Worm (Caenorhabditis elegans): ENCODE results near the gene F22F7.2.

The F22F7.2 gene

ce11 chrV:2134340-2134739 is 11.8 kb downstream of the F22F7.2 start:
- TF ChIP-seq lin-35 (GFP tag; optimal IDR thresholded peaks at IDR 0.05) = peak in 1 of 3 experiments; percentile 9
- TF ChIP-seq mcd-1 (GFP tag; IDR thresholded peaks at IDR 0.05) = no peak
- no peak for TF ChIP-seq sptf-2 (GFP tag; optimal IDR thresholded peaks at IDR 0.05)

ce11 chrV:2135323-2135722 is 12.7 kb downstream of the F22F7.2 start:
- TF ChIP-seq ccch-3 (GFP tag; optimal IDR thresholded peaks at IDR 0.05) (no peak), nhr-80 (tag; optimal IDR thresholded peaks at IDR 0.05) (peak; percentile 36), K12H6.12 (tag; optimal IDR thresholded peaks at IDR 0.05) (peak; percentile 25), hsf-1 (GFP tag; IDR thresholded peaks at IDR 0.05) (no peak), F49E8.2 (tag; optimal IDR thresholded peaks at IDR 0.05; ENCODE audit: insufficient read depth) (no peak), egrh-3 (GFP tag; IDR thresholded peaks at IDR 0.05) (peak; percentile 55), cebp-1 (GFP tag; IDR thresholded peaks at IDR 0.05) (no peak), cebp-1 (tag; optimal IDR thresholded peaks at IDR 0.05) (peak; percentile 46), dox-1 (GFP tag; IDR thresholded peaks at IDR 0.05) (peak; percentile 49; the same call in 1 of the 2 replicates), lin-35 (GFP tag; optimal IDR thresholded peaks at IDR 0.05) (peak in 1 of 3 experiments; percentile 16)

ce11 chrV:2137010-2137409 is 14.4 kb downstream of the F22F7.2 start:
- TF ChIP-seq nhr-80 (tag; optimal IDR thresholded peaks at IDR 0.05) (peak; percentile 53), bed-1 (GFP tag; IDR thresholded peaks at IDR 0.05) (no peak), zfh-2 (GFP tag; conservative IDR thresholded peaks at IDR 0.05) (no peak), athp-1 (tag; optimal IDR thresholded peaks at IDR 0.05) (no peak)

ce11 chrV:2138287-2138686 is 15.7 kb downstream of the F22F7.2 start:
- TF ChIP-seq mel-28 (tag; optimal IDR thresholded peaks at IDR 0.05; ENCODE audit: borderline replicate concordance) (no peak), nfya-1 (tag; optimal IDR thresholded peaks at IDR 0.05; ENCODE audit: borderline replicate concordance, insufficient read depth) (no peak), F57A8.1 (GFP tag; optimal IDR thresholded peaks at IDR 0.05) (no peak), Y95B8A.8 (GFP tag; IDR thresholded peaks at IDR 0.05) (no peak), rpc-1 (optimal IDR thresholded peaks at IDR 0.05) (no peak), rpc-1 (tag; optimal IDR thresholded peaks at IDR 0.05) (no peak), mcd-1 (GFP tag; IDR thresholded peaks at IDR 0.05) (no peak), F23B12.7 (tag; optimal IDR thresholded peaks at IDR 0.05; ENCODE audit: insufficient read depth) (no peak), attf-6 (GFP tag; IDR thresholded peaks at IDR 0.05) (no peak), akir-1 (GFP tag; optimal IDR thresholded peaks at IDR 0.05) (no peak), nhr-179 (tag; optimal IDR thresholded peaks at IDR 0.05) (no peak), F55B11.4 (tag; optimal IDR thresholded peaks at IDR 0.05; ENCODE audit: borderline replicate concordance, insufficient read depth) (no peak), ztf-3 (GFP tag; optimal IDR thresholded peaks at IDR 0.05) (no peak), Y67H2A.10 (GFP tag; conservative IDR thresholded peaks at IDR 0.05) (no peak), hsf-1 (GFP tag; IDR thresholded peaks at IDR 0.05) (no peak)

ce11 chrV:2139918-2140317 is 17.3 kb downstream of the F22F7.2 start, which contains the start of gene F22F7.7:
TSS of gene F22F7.7 (minus strand) at chrV:2140042.
- no peak for TF ChIP-seq F22D6.2 (tag; optimal IDR thresholded peaks at IDR 0.05)
- no peak for TF ChIP-seq snpc-3.4 (tag; optimal IDR thresholded peaks at IDR 0.05)
- TF ChIP-seq die-1 (tag; optimal IDR thresholded peaks at IDR 0.05) = no peak
- no peak for TF ChIP-seq B0336.3 (GFP tag; IDR thresholded peaks at IDR 0.05)

Data from whole organism, young adult.